Worm (Caenorhabditis elegans): ENCODE data around the gene F08F8.7.
A peak's percentile ranks its signal among the peaks of the same experiment; 100 is the strongest.

Gene F08F8.7

ce11 chrIII:7367012-7367760, 20.2 kb upstream of the F08F8.7 start, which contains the start of the genes T20B12.5 and T20B12.4:
Gene T20B12.5, minus strand, starts transcription at chrIII:7367112.
Gene T20B12.4, plus strand, starts transcription at chrIII:7367710.
- TF ChIP-seq mab-5 (tag; optimal IDR thresholded peaks at IDR 0.05) (no peak), flh-1 (GFP tag; optimal IDR thresholded peaks at IDR 0.05) (no peak), nhr-237 (tag; optimal IDR thresholded peaks at IDR 0.05) (no peak), unc-39 (tag; optimal IDR thresholded peaks at IDR 0.05) (no peak), pha-4 (tag; optimal IDR thresholded peaks at IDR 0.05) (no peak), mls-2 (tag; optimal IDR thresholded peaks at IDR 0.05) (no peak), ham-2 (GFP tag; optimal IDR thresholded peaks at IDR 0.05) (no peak), ztf-11 (tag; optimal IDR thresholded peaks at IDR 0.05) (no peak), snpc-4 (tag; optimal IDR thresholded peaks at IDR 0.05) (no peak), unc-62 (GFP tag; optimal IDR thresholded peaks at IDR 0.05) (no peak), hlh-1 (tag; optimal IDR thresholded peaks at IDR 0.05) (no peak), nhr-2 (tag; optimal IDR thresholded peaks at IDR 0.05) (no peak), nhr-28 (tag; optimal IDR thresholded peaks at IDR 0.05) (no peak), lin-13 (tag; optimal IDR thresholded peaks at IDR 0.05) (no peak), nhr-76 (tag; optimal IDR thresholded peaks at IDR 0.05) (no peak), sem-2 (GFP tag; optimal IDR thresholded peaks at IDR 0.05) (no peak), nhr-12 (tag; optimal IDR thresholded peaks at IDR 0.05) (no peak), unc-120 (tag; optimal IDR thresholded peaks at IDR 0.05; ENCODE audit: poor library complexity, severe bottlenecking) (no peak), elt-1 (tag; optimal IDR thresholded peaks at IDR 0.05; ENCODE audit: borderline replicate concordance, insufficient read depth) (no peak)

ce11 chrIII:7365602-7366001, 18.7 kb upstream of the F08F8.7 start, which contains the start of gene F08F8.11:
Gene F08F8.11, plus strand, starts transcription at chrIII:7365902.
- TF ChIP-seq zip-8 (tag; optimal IDR thresholded peaks at IDR 0.05) (no peak), snpc-4 (tag; optimal IDR thresholded peaks at IDR 0.05) (no peak), ceh-43 (GFP tag; optimal IDR thresholded peaks at IDR 0.05) (no peak), lin-32 (GFP tag; optimal IDR thresholded peaks at IDR 0.05) (no peak), drap-1 (GFP tag; optimal IDR thresholded peaks at IDR 0.05) (no peak), ceh-39 (tag; optimal IDR thresholded peaks at IDR 0.05) (no peak), tbx-8 (GFP tag; optimal IDR thresholded peaks at IDR 0.05) (no peak), nhr-2 (tag; optimal IDR thresholded peaks at IDR 0.05) (no peak), ces-1 (GFP tag; optimal IDR thresholded peaks at IDR 0.05) (no peak), cnd-1 (tag; optimal IDR thresholded peaks at IDR 0.05) (no peak), mep-1 (tag; optimal IDR thresholded peaks at IDR 0.05) (no peak), pha-4 (tag; optimal IDR thresholded peaks at IDR 0.05) (no peak), elt-3 (tag; optimal IDR thresholded peaks at IDR 0.05) (no peak)

ce11 chrIII:7359037-7359548, 12.1 kb upstream of the F08F8.7 start, which contains the start of the genes eco-1 and hmgr-1:
Gene eco-1, minus strand, starts transcription at chrIII:7359095.
Gene hmgr-1, plus strand, starts transcription at chrIII:7359498.
- TF ChIP-seq lsy-2 (tag; optimal IDR thresholded peaks at IDR 0.05) (peak; percentile 64), unc-39 (tag; optimal IDR thresholded peaks at IDR 0.05) (no peak), mep-1 (tag; optimal IDR thresholded peaks at IDR 0.05) (peak; percentile 44), sptf-1 (tag; optimal IDR thresholded peaks at IDR 0.05) (no peak), ces-1 (GFP tag; optimal IDR thresholded peaks at IDR 0.05) (peak; percentile 45), nhr-2 (tag; optimal IDR thresholded peaks at IDR 0.05) (no peak)

ce11 chrIII:7358627-7359026, 11.7 kb upstream of the F08F8.7 start:
- TF ChIP-seq elt-3 (tag; optimal IDR thresholded peaks at IDR 0.05) (no peak), sem-2 (GFP tag; optimal IDR thresholded peaks at IDR 0.05) (no peak), cnd-1 (tag; optimal IDR thresholded peaks at IDR 0.05) (no peak), ceh-39 (tag; optimal IDR thresholded peaks at IDR 0.05) (no peak), ztf-11 (tag; optimal IDR thresholded peaks at IDR 0.05) (no peak), unc-39 (tag; optimal IDR thresholded peaks at IDR 0.05) (no peak), ceh-43 (GFP tag; optimal IDR thresholded peaks at IDR 0.05) (no peak), blmp-1 (tag; optimal IDR thresholded peaks at IDR 0.05) (no peak), mab-5 (tag; optimal IDR thresholded peaks at IDR 0.05) (no peak), mls-2 (tag; optimal IDR thresholded peaks at IDR 0.05) (no peak), hlh-1 (tag; optimal IDR thresholded peaks at IDR 0.05) (no peak), flh-1 (GFP tag; optimal IDR thresholded peaks at IDR 0.05) (no peak), nhr-12 (tag; optimal IDR thresholded peaks at IDR 0.05) (no peak), snpc-4 (tag; optimal IDR thresholded peaks at IDR 0.05) (no peak), tbx-8 (GFP tag; optimal IDR thresholded peaks at IDR 0.05) (no peak), nhr-237 (tag; optimal IDR thresholded peaks at IDR 0.05) (no peak), lin-13 (tag; optimal IDR thresholded peaks at IDR 0.05) (no peak), ham-2 (GFP tag; optimal IDR thresholded peaks at IDR 0.05) (no peak)

Data from whole organism, mixed stage, embryonic.